Worm (Caenorhabditis elegans): ENCODE measurements around the gene ule-4.

DNA sequence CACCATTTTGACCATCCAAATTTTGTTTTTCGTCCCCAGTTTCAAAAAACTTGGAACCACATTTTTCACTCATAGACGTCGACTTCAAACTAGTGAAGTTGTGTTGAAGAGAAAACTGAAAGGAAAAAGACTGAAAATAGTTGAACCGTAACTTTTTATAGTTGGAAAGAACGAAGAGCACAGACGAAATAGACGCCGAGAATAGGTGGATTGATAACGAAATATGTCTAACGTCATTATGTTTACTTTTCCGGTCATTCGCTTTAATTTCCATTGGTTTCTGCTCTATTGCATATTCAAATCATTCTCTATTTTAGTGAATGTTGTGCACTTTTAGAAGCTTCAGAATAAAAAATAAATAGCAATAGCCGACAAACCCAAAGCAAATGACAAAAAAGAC lies 37.7 kb downstream of the ule-4 start, which contains the start of gene C08F11.13:
- no peak for TF ChIP-seq aly-2 (tag; optimal IDR thresholded peaks at IDR 0.05)
- no peak for TF ChIP-seq ama-1 (optimal IDR thresholded peaks at IDR 0.05)
- TF ChIP-seq nhr-28 (tag; optimal IDR thresholded peaks at IDR 0.05) = no peak
- TF ChIP-seq sox-4 (tag; optimal IDR thresholded peaks at IDR 0.05) = no peak
- no peak for TF ChIP-seq nhr-84 (tag; optimal IDR thresholded peaks at IDR 0.05)
- TF ChIP-seq alr-1 (tag; optimal IDR thresholded peaks at IDR 0.05; ENCODE audit: borderline replicate concordance) = no peak
- no peak for TF ChIP-seq zag-1 (tag; optimal IDR thresholded peaks at IDR 0.05)
- peak; percentile 36 for TF ChIP-seq elt-2 (tag; optimal IDR thresholded peaks at IDR 0.05)
- no peak for TF ChIP-seq nhr-11 (tag; optimal IDR thresholded peaks at IDR 0.05)
- no peak for TF ChIP-seq lin-15B (tag; optimal IDR thresholded peaks at IDR 0.05)
